Worm (Caenorhabditis elegans) whole organism, L4 larva: ENCODE results near the gene F23F1.6.

ENCODE experiments used
- dmd-8 ChIP-seq: fragments of 200-800 bp; sonication (Bioruptor generic); IDR thresholded peaks from 2 replicates; pipeline ENCODE4 v1.3.6; 2022; ENCODE audit warnings: missing genetic modification characterization, missing compliant biosample characterization
- lin-39 ChIP-seq: fragments of 150-350 bp; optimal IDR thresholded peaks from 2 replicates; lab custom pipeline; 2014; ENCODE audit warnings: missing biosample characterization, missing genetic modification reagents, missing genetic modification characterization
- mdl-1 ChIP-seq, 2 experiments: fragments of 150-350 bp in 1 of 2; sonication (generic microtip) in 1 of 2; optimal IDR thresholded peaks; 2 replicates each; lab custom pipeline; 2014 to 2017; ENCODE audit warnings: missing biosample characterization in 2 of 2, missing genetic modification characterization in 2 of 2
- nhr-42 ChIP-seq: fragments of 200-800 bp; sonication (Bioruptor generic); IDR thresholded peaks from 2 replicates; pipeline ENCODE4 v1.3.6; 2022; ENCODE audit warnings: missing genetic modification characterization, missing compliant biosample characterization
- unc-39 ChIP-seq: sonication (generic microtip); optimal IDR thresholded peaks from 2 replicates; lab custom pipeline; 2017; ENCODE audit warnings: missing biosample characterization, missing genetic modification characterization

ce11 chrII:60049-60448 lies 22.9 kb upstream of the F23F1.6 start:
- TF ChIP-seq unc-39 (tag; lab: Kevin White, UChicago) (no peak), nhr-42 (GFP tag; lab: Robert Waterston, UW) (no peak), mdl-1 (tag; optimal IDR thresholded peaks at IDR 0.05; lab: Kevin White, UChicago) (no peak), dmd-8 (GFP tag; lab: Robert Waterston, UW) (no peak), lin-39 (tag; lab: Kevin White, UChicago) (no peak)
